Fruit fly (Drosophila melanogaster) whole organism, pupa: Measurements from ENCODE around the gene Jon99Ci.

Experiments
- CG15710 ChIP-seq: fragments of 200-800 bp; sonication (Bioruptor generic); optimal IDR thresholded peaks from 2 replicates; lab custom pipeline; 2018; ENCODE audit warnings: missing biosample characterization, mild to moderate bottlenecking, missing genetic modification characterization, moderate library complexity
- CG4496 ChIP-seq: fragments of 200-800 bp; sonication (Bioruptor generic); IDR thresholded peaks from 3 replicates; pipeline ENCODE4 v1.3.6; 2022; ENCODE audit warnings: missing biosample characterization, missing genetic modification characterization
- CG9948 ChIP-seq: fragments of 200-800 bp; sonication (Bioruptor generic); optimal IDR thresholded peaks from 2 replicates; lab custom pipeline; 2018; ENCODE audit warnings: missing biosample characterization, mild to moderate bottlenecking, missing genetic modification characterization, moderate library complexity
- D1 ChIP-seq: fragments of 200-800 bp; sonication (Bioruptor generic); optimal IDR thresholded peaks from 2 replicates; lab custom pipeline; 2018; ENCODE audit warnings: missing biosample characterization, mild to moderate bottlenecking, missing genetic modification characterization, moderate library complexity
- EcR ChIP-seq: fragments of 200-800 bp; sonication (Bioruptor generic); optimal IDR thresholded peaks from 3 replicates; lab custom pipeline; 2019; ENCODE audit warnings: missing biosample characterization, missing genetic modification characterization, mild to moderate bottlenecking, moderate library complexity, missing genetic modification reagents
- Snoo ChIP-seq: fragments of 200-800 bp; sonication (Bioruptor generic); optimal IDR thresholded peaks from 3 replicates; lab custom pipeline; 2017; ENCODE audit warnings: missing biosample characterization, mild to moderate bottlenecking, missing genetic modification characterization, inconsistent platforms
- fd96Ca ChIP-seq: fragments of 200-800 bp; sonication (Bioruptor generic); IDR thresholded peaks from 3 replicates; pipeline ENCODE4 v1.3.6; 2022; ENCODE audit warnings: missing biosample characterization, missing genetic modification characterization

DNA sequence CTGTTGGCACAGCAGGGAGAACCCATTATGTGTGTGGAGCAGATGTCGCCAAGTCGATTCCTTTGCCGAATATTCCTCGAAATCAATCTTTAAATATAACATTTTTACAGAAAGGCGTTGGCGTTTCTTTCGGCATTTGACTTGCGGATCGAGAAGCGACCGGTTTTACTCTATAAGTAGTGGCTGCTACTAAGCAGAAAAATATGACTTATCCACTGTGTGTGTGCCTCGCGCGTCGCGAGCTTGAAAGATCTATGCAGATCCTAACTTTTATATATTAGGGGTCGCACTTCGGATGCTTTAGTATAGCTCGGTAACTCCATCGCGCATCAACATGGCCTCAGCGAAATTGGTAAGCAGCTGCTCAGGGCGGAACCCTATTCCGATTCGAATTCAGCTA is 20.8 kb downstream of the Jon99Ci start, which contains the start of gene CG15515:
- no peak for TF ChIP-seq Snoo
- no peak for TF ChIP-seq EcR (GFP tag; lab: Kevin White, UChicago)
- TF ChIP-seq CG15710 (tag; lab: Kevin White, UChicago), result no peak
- no peak for TF ChIP-seq CG9948 (tag; lab: Kevin White, UChicago)
- TF ChIP-seq fd96Ca (GFP tag; lab: Robert Waterston, UW), result no peak
- TF ChIP-seq D1 (tag; lab: Kevin White, UChicago), result no peak
- no peak for TF ChIP-seq CG4496
